Fruit fly (Drosophila melanogaster): ENCODE measurements around the gene Pak.

Gene Pak

dm6 chr3R:6405674-6406565 lies 55.2 kb downstream of the Pak start, which contains the start of gene Dmtn:
Dmtn (minus strand) TSS chr3R:6405895.
- TF ChIP-seq brk (GFP tag; optimal IDR thresholded peaks at IDR 0.05) (peak; percentile 1), sage (GFP tag; optimal IDR thresholded peaks at IDR 0.05) (no peak), Dif (GFP tag; optimal IDR thresholded peaks at IDR 0.05; ENCODE audit: partially characterized antibody) (peak; percentile 45), Mio (GFP tag; optimal IDR thresholded peaks at IDR 0.05) (no peak), Hr78 (GFP tag; optimal IDR thresholded peaks at IDR 0.05) (no peak), Dfd (GFP tag; optimal IDR thresholded peaks at IDR 0.05) (no peak), dl (GFP tag; optimal IDR thresholded peaks at IDR 0.05; ENCODE audit: insufficient read depth in 1 of 2, partially characterized antibody in 2 of 2) (peak in 1 of 2 experiments; percentile 12), Hnf4 (GFP tag; optimal IDR thresholded peaks at IDR 0.05) (peak; percentile 47), psq (GFP tag; optimal IDR thresholded peaks at IDR 0.05) (no peak), fru (GFP tag; optimal IDR thresholded peaks at IDR 0.05) (no peak), dmrt93B (GFP tag; optimal IDR thresholded peaks at IDR 0.05) (no peak), HLH106 (tag; optimal IDR thresholded peaks at IDR 0.05) (peak; percentile 37), CG9705 (GFP tag; optimal IDR thresholded peaks at IDR 0.05) (no peak), dsf (GFP tag; optimal IDR thresholded peaks at IDR 0.05; ENCODE audit: borderline replicate concordance) (no peak), CG32264 (GFP tag; optimal IDR thresholded peaks at IDR 0.05) (no peak), sv (GFP tag; optimal IDR thresholded peaks at IDR 0.05) (no peak), Rel (GFP tag; optimal IDR thresholded peaks at IDR 0.05) (no peak), Rel (tag; optimal IDR thresholded peaks at IDR 0.05) (peak; percentile 42), br (GFP tag; optimal IDR thresholded peaks at IDR 0.05) (peak; percentile 40), rgr (GFP tag; optimal IDR thresholded peaks at IDR 0.05) (no peak), h (GFP tag; optimal IDR thresholded peaks at IDR 0.05) (peak; percentile 25), Vsx2 (GFP tag; optimal IDR thresholded peaks at IDR 0.05; ENCODE audit: partially characterized antibody) (peak; percentile 58), OdsH (GFP tag; optimal IDR thresholded peaks at IDR 0.05) (no peak), usp (GFP tag; optimal IDR thresholded peaks at IDR 0.05) (no peak), GATAd (GFP tag; optimal IDR thresholded peaks at IDR 0.05) (no peak), foxo (GFP tag; optimal IDR thresholded peaks at IDR 0.05) (no peak), pan (optimal IDR thresholded peaks at IDR 0.05) (no peak), jim (GFP tag; optimal IDR thresholded peaks at IDR 0.05) (peak; percentile 18), N (GFP tag; optimal IDR thresholded peaks at IDR 0.05) (no peak), woc (GFP tag; optimal IDR thresholded peaks at IDR 0.05) (peak; percentile 44), CrebA (GFP tag; optimal IDR thresholded peaks at IDR 0.05; ENCODE audit: borderline replicate concordance) (no peak), lola (GFP tag; optimal IDR thresholded peaks at IDR 0.05) (no peak), Myc (optimal IDR thresholded peaks at IDR 0.05) (no peak), Abd-B (GFP tag; optimal IDR thresholded peaks at IDR 0.05) (no peak), tai (GFP tag; optimal IDR thresholded peaks at IDR 0.05) (no peak), Hr83 (GFP tag; optimal IDR thresholded peaks at IDR 0.05; ENCODE audit: poor library complexity, severe bottlenecking) (peak; percentile 62), Jra (GFP tag; optimal IDR thresholded peaks at IDR 0.05) (no peak), Sp1 (GFP tag; optimal IDR thresholded peaks at IDR 0.05) (peak; percentile 31), ey (GFP tag; optimal IDR thresholded peaks at IDR 0.05) (no peak)

- TF ChIP-seq tai (GFP tag; optimal IDR thresholded peaks at IDR 0.05) = no peak
- no peak for TF ChIP-seq ey (GFP tag; optimal IDR thresholded peaks at IDR 0.05)
- no peak for TF ChIP-seq CrebA (GFP tag; optimal IDR thresholded peaks at IDR 0.05; ENCODE audit: borderline replicate concordance)
- TF ChIP-seq psq (GFP tag; optimal IDR thresholded peaks at IDR 0.05) = peak; percentile 99
- no peak for TF ChIP-seq Hnf4 (GFP tag; optimal IDR thresholded peaks at IDR 0.05)
- TF ChIP-seq usp (GFP tag; optimal IDR thresholded peaks at IDR 0.05) = no peak
- no peak for TF ChIP-seq GATAd (GFP tag; optimal IDR thresholded peaks at IDR 0.05)
- peak; percentile 7 for TF ChIP-seq rgr (GFP tag; optimal IDR thresholded peaks at IDR 0.05)
- TF ChIP-seq Dif (GFP tag; optimal IDR thresholded peaks at IDR 0.05; ENCODE audit: partially characterized antibody) = peak; percentile 5
- no peak for TF ChIP-seq h (GFP tag; optimal IDR thresholded peaks at IDR 0.05)
- TF ChIP-seq HLH106 (tag; optimal IDR thresholded peaks at IDR 0.05) = no peak
- TF ChIP-seq jim (GFP tag; optimal IDR thresholded peaks at IDR 0.05) = no peak
- TF ChIP-seq N (GFP tag; optimal IDR thresholded peaks at IDR 0.05) = no peak
- no peak for TF ChIP-seq OdsH (GFP tag; optimal IDR thresholded peaks at IDR 0.05)
- peak; percentile 42 for TF ChIP-seq Sp1 (GFP tag; optimal IDR thresholded peaks at IDR 0.05)
- TF ChIP-seq dl (GFP tag; optimal IDR thresholded peaks at IDR 0.05; ENCODE audit: insufficient read depth in 1 of 2, partially characterized antibody in 2 of 2) = no peak
- TF ChIP-seq Hr83 (GFP tag; optimal IDR thresholded peaks at IDR 0.05; ENCODE audit: poor library complexity, severe bottlenecking) = peak; percentile 32
- peak; percentile 19 for TF ChIP-seq brk (GFP tag; optimal IDR thresholded peaks at IDR 0.05)
- TF ChIP-seq sage (GFP tag; optimal IDR thresholded peaks at IDR 0.05) = no peak
- TF ChIP-seq fru (GFP tag; optimal IDR thresholded peaks at IDR 0.05) = no peak
- peak; percentile 20 for TF ChIP-seq sv (GFP tag; optimal IDR thresholded peaks at IDR 0.05)
- no peak for TF ChIP-seq Rel (GFP tag; optimal IDR thresholded peaks at IDR 0.05)
- TF ChIP-seq Rel (tag; optimal IDR thresholded peaks at IDR 0.05) = peak; percentile 34
- peak; percentile 14 for TF ChIP-seq Dfd (GFP tag; optimal IDR thresholded peaks at IDR 0.05)
- TF ChIP-seq Mio (GFP tag; optimal IDR thresholded peaks at IDR 0.05) = no peak
- TF ChIP-seq Vsx2 (GFP tag; optimal IDR thresholded peaks at IDR 0.05; ENCODE audit: partially characterized antibody) = peak; percentile 16
- TF ChIP-seq Abd-B (GFP tag; optimal IDR thresholded peaks at IDR 0.05) = no peak
- peak; percentile 22 for TF ChIP-seq woc (GFP tag; optimal IDR thresholded peaks at IDR 0.05)
- no peak for TF ChIP-seq CG32264 (GFP tag; optimal IDR thresholded peaks at IDR 0.05)
Measured at dm6 chr3R:6406566-6407098, 55.9 kb downstream of the Pak start, which contains the start of gene gpp. gpp (plus strand) TSS chr3R:6406855.
